Fruit fly (Drosophila melanogaster) whole organism, embryonic: ENCODE data around the gene CG46310.

Experiments used
- Blimp-1 ChIP-seq: fragments of 200-800 bp; sonication (Bioruptor generic); optimal IDR thresholded peaks from 3 replicates; lab custom pipeline; 2018; ENCODE audit warnings: missing biosample characterization, missing genetic modification characterization, mild to moderate bottlenecking, moderate library complexity, missing genetic modification reagents
- CG10321 ChIP-seq: fragments of 200-800 bp; sonication (Bioruptor generic); IDR thresholded peaks from 2 replicates; pipeline ENCODE4 v1.3.6; 2022; ENCODE audit warnings: missing biosample characterization, missing genetic modification characterization
- CG11456 ChIP-seq: fragments of 200-800 bp; sonication (Bioruptor generic); IDR thresholded peaks from 3 replicates; pipeline ENCODE4 v1.3.6; 2022; ENCODE audit warnings: missing biosample characterization, missing genetic modification characterization
- CG12155 ChIP-seq: fragments of 200-800 bp; sonication (Bioruptor generic); optimal IDR thresholded peaks from 3 replicates; lab custom pipeline; 2016; ENCODE audit warnings: missing biosample characterization, missing genetic modification characterization
- CG12744 ChIP-seq: fragments of 200-800 bp; sonication (Bioruptor generic); optimal IDR thresholded peaks from 2 replicates; lab custom pipeline; 2016; ENCODE audit warnings: missing biosample characterization, missing genetic modification characterization
- CG14014 ChIP-seq: fragments of 200-800 bp; sonication (Bioruptor generic); IDR thresholded peaks from 2 replicates; pipeline ENCODE4 v1.3.6; 2022; ENCODE audit warnings: missing biosample characterization, missing genetic modification characterization
- CG14710 ChIP-seq: fragments of 200-800 bp; sonication (Bioruptor generic); optimal IDR thresholded peaks from 3 replicates; lab custom pipeline; 2019; ENCODE audit warnings: missing biosample characterization, mild to moderate bottlenecking, missing genetic modification characterization, moderate library complexity
- CG16779 ChIP-seq: fragments of 200-800 bp; sonication (Bioruptor generic); IDR thresholded peaks from 2 replicates; pipeline ENCODE4 v1.3.6; 2022; ENCODE audit warnings: missing biosample characterization, missing genetic modification characterization
- CG17328 ChIP-seq: fragments of 200-800 bp; sonication (Bioruptor generic); IDR thresholded peaks from 2 replicates; pipeline ENCODE4 v1.3.6; 2022; ENCODE audit warnings: missing biosample characterization, missing genetic modification characterization
- CG17385 ChIP-seq: fragments of 200-800 bp; sonication (Bioruptor generic); optimal IDR thresholded peaks from 3 replicates; lab custom pipeline; 2018; ENCODE audit warnings: missing biosample characterization, mild to moderate bottlenecking, missing genetic modification characterization
- CG18262 ChIP-seq: fragments of 200-800 bp; optimal IDR thresholded peaks from 3 replicates; lab custom pipeline; 2019; ENCODE audit warnings: missing biosample characterization, mild to moderate bottlenecking, missing genetic modification characterization, moderate library complexity
- CG18476 ChIP-seq: fragments of 200-800 bp; sonication (Bioruptor generic); optimal IDR thresholded peaks from 2 replicates; lab custom pipeline; 2016; ENCODE audit warnings: missing biosample characterization, mild to moderate bottlenecking, missing genetic modification characterization
- CG18599 ChIP-seq: fragments of 200-800 bp; sonication (Bioruptor generic); optimal IDR thresholded peaks from 3 replicates; lab custom pipeline; 2017; ENCODE audit warnings: missing biosample characterization, missing genetic modification characterization, mild to moderate bottlenecking, moderate library complexity, missing genetic modification reagents
- CG2120 ChIP-seq: fragments of 200-800 bp; sonication (Bioruptor generic); optimal IDR thresholded peaks from 3 replicates; lab custom pipeline; 2016; ENCODE audit warnings: missing biosample characterization, missing genetic modification characterization
- CG30403 ChIP-seq: fragments of 200-800 bp; sonication (Bioruptor generic); optimal IDR thresholded peaks from 3 replicates; lab custom pipeline; 2016; ENCODE audit warnings: missing biosample characterization, missing genetic modification characterization
- CG4360 ChIP-seq: fragments of 200-800 bp; sonication (Bioruptor generic); IDR thresholded peaks from 2 replicates; pipeline ENCODE4 v1.3.6; 2022; ENCODE audit warnings: missing biosample characterization, missing genetic modification characterization
- CG6654 ChIP-seq: fragments of 200-800 bp; sonication (Bioruptor generic); optimal IDR thresholded peaks from 2 replicates; lab custom pipeline; 2017; ENCODE audit warnings: missing biosample characterization, mild to moderate bottlenecking, missing genetic modification characterization
- CG7556 ChIP-seq: fragments of 200-800 bp; sonication (Bioruptor generic); optimal IDR thresholded peaks from 2 replicates; lab custom pipeline; 2017; ENCODE audit warnings: missing biosample characterization, mild to moderate bottlenecking, missing genetic modification characterization
- CG8924 ChIP-seq: fragments of 200-800 bp; optimal IDR thresholded peaks from 3 replicates; lab custom pipeline; 2019; ENCODE audit warnings: missing biosample characterization, mild to moderate bottlenecking, missing genetic modification characterization, moderate library complexity
- Drgx ChIP-seq: fragments of 200-800 bp; sonication (Bioruptor generic); IDR thresholded peaks from 2 replicates; pipeline ENCODE4 v1.3.6; 2022; ENCODE audit warnings: missing biosample characterization, missing genetic modification characterization
- Fer3 ChIP-seq: fragments of 200-800 bp; sonication (Bioruptor generic); optimal IDR thresholded peaks from 2 replicates; lab custom pipeline; 2018; ENCODE audit warnings: missing biosample characterization, mild to moderate bottlenecking, missing genetic modification characterization, moderate library complexity
- Kr ChIP-seq: fragments of 200-800 bp; sonication (Bioruptor generic); optimal IDR thresholded peaks from 2 replicates; lab custom pipeline; 2017; ENCODE audit warnings: missing biosample characterization, mild to moderate bottlenecking, missing genetic modification characterization
- Mad ChIP-seq: fragments of 200-800 bp; sonication (Bioruptor generic); optimal IDR thresholded peaks from 2 replicates; lab custom pipeline; 2016; ENCODE audit warnings: missing biosample characterization, missing genetic modification characterization
- Med ChIP-seq: fragments of 200-800 bp; sonication (Bioruptor generic); peaks from one replicate; lab custom pipeline; 2016; ENCODE audit warnings: missing biosample characterization, missing genetic modification characterization, mild to moderate bottlenecking, inconsistent platforms, moderate library complexity
- Opbp ChIP-seq: fragments of 200-800 bp; sonication (Bioruptor generic); IDR thresholded peaks from 3 replicates; pipeline ENCODE4 v1.3.6; 2022; ENCODE audit warnings: missing biosample characterization, missing genetic modification characterization; ENCODE audit not compliant: partially characterized antibody
- Rfx ChIP-seq: fragments of 200-800 bp; sonication (Bioruptor generic); IDR thresholded peaks from 2 replicates; pipeline ENCODE4 v1.3.6; 2022; ENCODE audit warnings: missing biosample characterization, missing genetic modification characterization
- Taf1 ChIP-seq: fragments of 200-800 bp; sonication (Bioruptor generic); IDR thresholded peaks from 2 replicates; pipeline ENCODE4 v1.3.6; 2022; ENCODE audit warnings: missing biosample characterization, missing genetic modification characterization
- YL-1 ChIP-seq: fragments of 200-800 bp; sonication (Bioruptor generic); optimal IDR thresholded peaks from 3 replicates; lab custom pipeline; 2017; ENCODE audit warnings: missing biosample characterization, mild to moderate bottlenecking, missing genetic modification characterization
- abd-A ChIP-seq: fragments of 200-800 bp; sonication (Bioruptor generic); optimal IDR thresholded peaks from 3 replicates; lab custom pipeline; 2019; ENCODE audit warnings: missing biosample characterization, mild to moderate bottlenecking, missing genetic modification characterization, moderate library complexity
- ato ChIP-seq: fragments of 200-800 bp; sonication (Bioruptor generic); IDR thresholded peaks from 2 replicates; pipeline ENCODE4 v1.3.6; 2022; ENCODE audit warnings: missing biosample characterization, missing genetic modification characterization; ENCODE audit not compliant: partially characterized antibody
- bsh ChIP-seq, 2 experiments: fragments of 200-800 bp; sonication (Bioruptor generic); optimal IDR thresholded peaks; 2 replicates each; lab custom pipeline; 2017 to 2018; ENCODE audit warnings: mild to moderate bottlenecking in 2 of 2, missing biosample characterization in 2 of 2, missing genetic modification characterization in 2 of 2, moderate library complexity in 1 of 2
- crol ChIP-seq: fragments of 200-800 bp; sonication (Bioruptor generic); IDR thresholded peaks from 2 replicates; pipeline ENCODE4 v1.3.6; 2022; ENCODE audit warnings: missing biosample characterization, missing genetic modification characterization
- dmrt11E ChIP-seq: fragments of 200-800 bp; sonication (Bioruptor generic); optimal IDR thresholded peaks from 3 replicates; lab custom pipeline; 2018; ENCODE audit warnings: missing biosample characterization, mild to moderate bottlenecking, missing genetic modification characterization, moderate library complexity
- ems ChIP-seq: fragments of 200-800 bp; sonication (Bioruptor generic); optimal IDR thresholded peaks from 3 replicates; lab custom pipeline; 2016; ENCODE audit warnings: missing biosample characterization, missing genetic modification characterization
- fd64A ChIP-seq: fragments of 200-800 bp; sonication (Bioruptor generic); optimal IDR thresholded peaks from 3 replicates; lab custom pipeline; 2018; ENCODE audit warnings: missing biosample characterization, mild to moderate bottlenecking, missing genetic modification characterization
- gcm ChIP-seq: fragments of 200-800 bp; sonication (Bioruptor generic); optimal IDR thresholded peaks from 2 replicates; lab custom pipeline; 2019; ENCODE audit warnings: missing biosample characterization, mild to moderate bottlenecking, missing genetic modification characterization, moderate library complexity
- gsb-n ChIP-seq: fragments of 200-800 bp; sonication (Bioruptor generic); optimal IDR thresholded peaks from 3 replicates; lab custom pipeline; 2018; ENCODE audit warnings: missing biosample characterization, mild to moderate bottlenecking, missing genetic modification characterization
- lab ChIP-seq: fragments of 200-800 bp; sonication (Bioruptor generic); optimal IDR thresholded peaks from 3 replicates; lab custom pipeline; 2017; ENCODE audit warnings: missing biosample characterization, missing genetic modification characterization, mild to moderate bottlenecking, moderate library complexity, missing genetic modification reagents
- luna ChIP-seq: fragments of 200-800 bp; sonication (Bioruptor generic); optimal IDR thresholded peaks from 2 replicates; lab custom pipeline; 2016; ENCODE audit warnings: missing biosample characterization, missing genetic modification characterization
- odd ChIP-seq: fragments of 200-800 bp; sonication (Bioruptor generic); optimal IDR thresholded peaks from 2 replicates; lab custom pipeline; 2017; ENCODE audit warnings: missing biosample characterization, mild to moderate bottlenecking, missing genetic modification characterization
- sens ChIP-seq: fragments of 200-800 bp; sonication (Bioruptor generic); peaks from one replicate; lab custom pipeline; 2016; ENCODE audit warnings: missing biosample characterization, missing genetic modification characterization
- sug ChIP-seq: fragments of 200-800 bp; optimal IDR thresholded peaks from 2 replicates; lab custom pipeline; 2019; ENCODE audit warnings: missing biosample characterization, mild to moderate bottlenecking, missing genetic modification characterization, moderate library complexity
- tgo ChIP-seq: fragments of 200-800 bp; sonication (Bioruptor generic); IDR thresholded peaks from 3 replicates; pipeline ENCODE4 v1.3.6; 2022; ENCODE audit warnings: missing biosample characterization, missing genetic modification characterization
- trem ChIP-seq: fragments of 200-800 bp; optimal IDR thresholded peaks from 3 replicates; lab custom pipeline; 2019; ENCODE audit warnings: missing biosample characterization, mild to moderate bottlenecking, missing genetic modification characterization, moderate library complexity
- zfh2 ChIP-seq: fragments of 200-800 bp; sonication (Bioruptor generic); optimal IDR thresholded peaks from 2 replicates; lab custom pipeline; 2016; ENCODE audit warnings: missing biosample characterization, missing genetic modification characterization

Gene CG46310

DNA sequence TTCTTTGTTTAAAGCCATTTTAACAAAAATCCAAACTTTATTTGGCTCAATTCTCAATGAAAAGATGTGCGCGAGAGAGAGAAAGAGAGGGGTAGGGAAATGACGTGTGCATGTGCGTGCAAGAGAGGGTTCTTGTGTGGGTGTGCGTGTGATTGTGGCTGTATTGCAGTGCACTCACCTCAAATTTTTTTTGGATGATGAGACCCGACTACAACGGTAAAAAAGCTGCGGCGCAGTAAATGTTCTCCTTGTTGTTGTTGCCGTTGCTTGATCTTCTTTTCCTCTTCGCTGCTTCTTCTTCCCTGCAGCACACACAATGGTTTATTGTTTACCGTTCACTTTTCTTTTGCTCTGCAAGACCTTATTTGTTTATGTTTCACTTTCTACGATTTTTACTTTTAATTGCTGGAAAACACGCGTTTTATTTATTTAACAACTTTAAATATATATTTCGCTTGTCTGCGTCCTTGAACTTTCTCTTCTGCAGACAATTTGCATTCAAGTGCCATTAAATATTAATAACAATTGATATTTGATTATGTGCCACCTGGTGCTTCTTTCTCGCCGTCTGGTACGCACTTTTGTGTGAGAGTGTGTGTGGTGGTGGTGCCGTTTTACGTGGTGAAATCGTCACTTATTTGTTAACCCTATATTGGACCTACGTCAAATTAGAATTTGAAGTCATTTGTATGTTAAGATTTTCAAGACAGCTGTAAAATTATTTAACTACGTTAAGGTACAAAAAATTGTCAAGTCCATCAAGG, 46.7 kb downstream of the CG46310 start (continued):
- TF ChIP-seq Kr (GFP tag; lab: Kevin White, UChicago): no peak
- no peak for TF ChIP-seq ems (GFP tag; lab: Kevin White, UChicago)
- TF ChIP-seq CG2120 (GFP tag; lab: Kevin White, UChicago): peak; percentile 52
- peak; percentile 55 for TF ChIP-seq crol (GFP tag; lab: Robert Waterston, UW)
- TF ChIP-seq CG18262 (tag; lab: Kevin White, UChicago): no peak
- no peak for TF ChIP-seq abd-A
- TF ChIP-seq Mad (GFP tag; lab: Kevin White, UChicago): no peak
- TF ChIP-seq CG10321 (GFP tag; lab: Robert Waterston, UW): no peak
- 0 out of 2 replicates have a peak, but pooled peaks have one; percentile 13 for TF ChIP-seq Taf1 (GFP tag; lab: Robert Waterston, UW)
- TF ChIP-seq CG12744 (GFP tag; lab: Kevin White, UChicago): no peak
- TF ChIP-seq dmrt11E (tag; lab: Kevin White, UChicago): no peak
- TF ChIP-seq lab (GFP tag; lab: Kevin White, UChicago): peak; percentile 69
- peak; percentile 2 for TF ChIP-seq CG14710 (tag; lab: Kevin White, UChicago)
- no peak for TF ChIP-seq CG30403 (GFP tag; lab: Kevin White, UChicago)
- no peak for TF ChIP-seq CG14014
- TF ChIP-seq CG17328 (GFP tag; lab: Robert Waterston, UW): no peak
- 0 out of 2 replicates have a peak, but pooled peaks have one; percentile 33 for TF ChIP-seq Drgx
- no peak for TF ChIP-seq YL-1 (GFP tag; lab: Kevin White, UChicago)
- no peak for TF ChIP-seq ato (GFP tag; lab: Robert Waterston, UW)
- peak; percentile 67 for TF ChIP-seq sens
- TF ChIP-seq CG16779 (GFP tag; lab: Robert Waterston, UW): no peak
- no peak for TF ChIP-seq tgo (GFP tag; lab: Robert Waterston, UW)
- TF ChIP-seq bsh (GFP tag; optimal IDR thresholded peaks at IDR 0.05; lab: Kevin White, UChicago): peak in 1 of 2 experiments; percentile 8
- peak; percentile 17 for TF ChIP-seq sug (tag; lab: Kevin White, UChicago)
- TF ChIP-seq gsb-n (tag; lab: Kevin White, UChicago): no peak
- TF ChIP-seq CG12155 (GFP tag; lab: Kevin White, UChicago): no peak
- TF ChIP-seq CG4360 (GFP tag; lab: Robert Waterston, UW): peak; percentile 80
- TF ChIP-seq gcm (GFP tag; lab: Kevin White, UChicago): no peak
- no peak for TF ChIP-seq trem
- TF ChIP-seq CG7556 (GFP tag; lab: Kevin White, UChicago): peak; percentile 10
- TF ChIP-seq CG18599 (GFP tag; lab: Kevin White, UChicago): peak; percentile 8
- peak; percentile 7 for TF ChIP-seq Fer3
- no peak for TF ChIP-seq CG6654
- no peak for TF ChIP-seq CG11456 (GFP tag; lab: Robert Waterston, UW)
- peak; percentile 76 for TF ChIP-seq Med (GFP tag; lab: Kevin White, UChicago)
- no peak for TF ChIP-seq zfh2 (GFP tag; lab: Kevin White, UChicago)
- TF ChIP-seq Opbp (GFP tag; lab: Robert Waterston, UW): no peak
- no peak for TF ChIP-seq luna
- no peak for TF ChIP-seq odd (GFP tag; lab: Kevin White, UChicago)
- peak; percentile 93 for TF ChIP-seq Blimp-1
- TF ChIP-seq CG18476 (GFP tag; lab: Kevin White, UChicago): peak; percentile 8
- TF ChIP-seq fd64A (GFP tag; lab: Kevin White, UChicago): peak; percentile 22
- TF ChIP-seq CG17385 (GFP tag; lab: Kevin White, UChicago): peak; percentile 74
- peak; percentile 21; the same call in 1 of the 2 replicates for TF ChIP-seq Rfx
- TF ChIP-seq CG8924 (tag; lab: Kevin White, UChicago): peak; percentile 10
- TF ChIP-seq, all 482 proteins: peak for 32
